Worm (Caenorhabditis elegans) whole organism, L1 larva: ENCODE results near the gene atg-16.1.

ENCODE experiments used
- alr-1 ChIP-seq: fragments of 200-800 bp; sonication (Bioruptor generic); optimal IDR thresholded peaks from 2 replicates; lab custom pipeline; 2018; ENCODE audit warnings: borderline replicate concordance, mild to moderate bottlenecking, missing genetic modification characterization, missing compliant biosample characterization
- ama-1 ChIP-seq: fragments of 150-350 bp; optimal IDR thresholded peaks from 2 replicates; lab custom pipeline; 2014
- ceh-8 ChIP-seq: fragments of 200-800 bp; sonication (Bioruptor generic); optimal IDR thresholded peaks from 2 replicates; lab custom pipeline; 2018; ENCODE audit warnings: mild to moderate bottlenecking, missing genetic modification characterization, moderate library complexity, missing compliant biosample characterization
- egl-13 ChIP-seq: sonication (generic microtip); optimal IDR thresholded peaks from 2 replicates; lab custom pipeline; 2016; ENCODE audit warnings: missing genotype, missing genetic modification reagents, missing genetic modification characterization, missing compliant biosample characterization
- egl-27 ChIP-seq, 2 experiments: fragments of 150-350 bp in 1 of 2; sonication (generic microtip); optimal IDR thresholded peaks; 3 replicates each; lab custom pipeline; 2017 to 2018; ENCODE audit warnings: missing biosample characterization in 2 of 2, missing genetic modification characterization in 2 of 2, missing genetic modification reagents in 2 of 2
- nhr-71 ChIP-seq: sonication (generic microtip); optimal IDR thresholded peaks from 2 replicates; lab custom pipeline; 2016; ENCODE audit warnings: mild to moderate bottlenecking, missing genetic modification characterization, moderate library complexity, missing compliant biosample characterization
- nhr-77 ChIP-seq: fragments of 150-350 bp; optimal IDR thresholded peaks from 2 replicates; lab custom pipeline; 2014; ENCODE audit warnings: missing biosample characterization, missing genetic modification characterization
- pqm-1 ChIP-seq: sonication (generic microtip); optimal IDR thresholded peaks from 3 replicates; lab custom pipeline; 2017; ENCODE audit warnings: missing biosample characterization, missing genetic modification characterization

ce11 chrX:4479960-4480359 is 17.7 kb upstream of the atg-16.1 start:
- TF ChIP-seq pqm-1 (tag; lab: Kevin White, UChicago) (no peak), nhr-77 (tag; lab: Kevin White, UChicago) (no peak), ama-1 (lab: Kevin White, UChicago) (no peak), egl-13 (no peak), ceh-8 (GFP tag; lab: Kevin White, UChicago) (no peak), nhr-71 (tag; lab: Kevin White, UChicago) (no peak), alr-1 (tag; lab: Kevin White, UChicago) (no peak), egl-27 (tag; optimal IDR thresholded peaks at IDR 0.05; lab: Kevin White, UChicago) (no peak)
